In genomic region chrIII:13461535-13461934, ce11 we compare ENCODE assay signal across 2 worm cellular contexts.
TF ChIP-seq lines count a peak whose summit lies in the region.

No protein-coding gene starts in this region.

TF ChIP-seq in whole organism, L1 larva, 84 proteins besides CTCF, POLR2A, EP300 and RAD21:
- TF ChIP-seq efl-1 (optimal IDR thresholded peaks at IDR 0.05; lab: Kevin White, UChicago) (no peak), efl-1 (GFP tag; optimal IDR thresholded peaks at IDR 0.05 in 1 of 2; lab: Kevin White, UChicago) (peak in 1 of 2 experiments; percentile 61), nhr-85 (tag; lab: Kevin White, UChicago) (peak; percentile 67), tlp-1 (tag; optimal IDR thresholded peaks at IDR 0.05; lab: Kevin White, UChicago) (no peak), pax-3 (tag; optimal IDR thresholded peaks at IDR 0.05; lab: Kevin White, UChicago) (no peak), nhr-28 (tag; optimal IDR thresholded peaks at IDR 0.05; lab: Kevin White, UChicago) (no peak)

TF ChIP-seq in whole organism, young adult, 124 proteins besides CTCF, POLR2A, EP300 and RAD21:
- TF ChIP-seq madf-3 (GFP tag; IDR thresholded peaks at IDR 0.05; lab: Robert Waterston, UW) (0 out of 2 replicates have a peak, but pooled peaks have one; percentile 19), Y79H2A.3 (GFP tag; conservative IDR thresholded peaks at IDR 0.05; lab: Robert Waterston, UW) (no peak)
